Fruit fly (Drosophila melanogaster) whole organism, embryonic: Measurements from ENCODE around the gene meso18E.

ENCODE experiments used
- Atf6 ChIP-seq: fragments of 200-800 bp; sonication (Bioruptor generic); IDR thresholded peaks from 2 replicates; pipeline ENCODE4 v1.3.6; 2022; ENCODE audit warnings: missing biosample characterization, missing genetic modification characterization
- CG10267 ChIP-seq: fragments of 200-800 bp; sonication (Bioruptor generic); optimal IDR thresholded peaks from 2 replicates; lab custom pipeline; 2018; ENCODE audit warnings: missing biosample characterization, mild to moderate bottlenecking, missing genetic modification characterization, moderate library complexity
- CG10366 ChIP-seq: fragments of 200-800 bp; sonication (Bioruptor generic); IDR thresholded peaks from 2 replicates; pipeline ENCODE4 v1.3.6; 2022; ENCODE audit warnings: missing biosample characterization, missing genetic modification characterization
- CG10543 ChIP-seq: fragments of 200-800 bp; sonication (Bioruptor generic); optimal IDR thresholded peaks from 3 replicates; lab custom pipeline; 2017; ENCODE audit warnings: missing biosample characterization, mild to moderate bottlenecking, missing genetic modification characterization, moderate library complexity
- CG12071 ChIP-seq: fragments of 200-800 bp; sonication (Bioruptor generic); optimal IDR thresholded peaks from 3 replicates; lab custom pipeline; 2018; ENCODE audit warnings: missing biosample characterization, mild to moderate bottlenecking, missing genetic modification characterization
- CG12219 ChIP-seq: fragments of 200-800 bp; sonication (Bioruptor generic); optimal IDR thresholded peaks from 3 replicates; lab custom pipeline; 2018; ENCODE audit warnings: missing biosample characterization, mild to moderate bottlenecking, missing genetic modification characterization
- CG13424 ChIP-seq: fragments of 200-800 bp; sonication (Bioruptor generic); optimal IDR thresholded peaks from 2 replicates; lab custom pipeline; 2019; ENCODE audit warnings: missing biosample characterization, mild to moderate bottlenecking, missing genetic modification characterization, moderate library complexity
- CG14050 ChIP-seq: fragments of 200-800 bp; sonication (Bioruptor generic); IDR thresholded peaks from 3 replicates; pipeline ENCODE4 v1.3.6; 2022; ENCODE audit warnings: missing biosample characterization, missing genetic modification characterization
- CG14667 ChIP-seq: fragments of 200-800 bp; sonication (Bioruptor generic); IDR thresholded peaks from 2 replicates; pipeline ENCODE4 v1.3.6; 2022; ENCODE audit warnings: missing biosample characterization, missing genetic modification characterization
- CG14710 ChIP-seq: fragments of 200-800 bp; sonication (Bioruptor generic); optimal IDR thresholded peaks from 3 replicates; lab custom pipeline; 2019; ENCODE audit warnings: missing biosample characterization, mild to moderate bottlenecking, missing genetic modification characterization, moderate library complexity
- CG1529 ChIP-seq: fragments of 200-800 bp; sonication (Bioruptor generic); optimal IDR thresholded peaks from 3 replicates; lab custom pipeline; 2018; ENCODE audit warnings: missing biosample characterization, missing genetic modification characterization
- CG15601 ChIP-seq: fragments of 200-800 bp; sonication (Bioruptor generic); optimal IDR thresholded peaks from 3 replicates; lab custom pipeline; 2019; ENCODE audit warnings: missing biosample characterization, mild to moderate bottlenecking, missing genetic modification characterization, moderate library complexity
- CG17802 ChIP-seq: fragments of 200-800 bp; sonication (Bioruptor generic); optimal IDR thresholded peaks from 2 replicates; lab custom pipeline; 2018; ENCODE audit warnings: missing biosample characterization, mild to moderate bottlenecking, missing genetic modification characterization, moderate library complexity
- CG18476 ChIP-seq: fragments of 200-800 bp; sonication (Bioruptor generic); optimal IDR thresholded peaks from 2 replicates; lab custom pipeline; 2016; ENCODE audit warnings: missing biosample characterization, mild to moderate bottlenecking, missing genetic modification characterization
- CG2202 ChIP-seq: fragments of 200-800 bp; sonication (Bioruptor generic); optimal IDR thresholded peaks from 2 replicates; lab custom pipeline; 2018; ENCODE audit warnings: missing biosample characterization, mild to moderate bottlenecking, missing genetic modification characterization
- CG2889 ChIP-seq: fragments of 200-800 bp; sonication (Bioruptor generic); IDR thresholded peaks from 3 replicates; pipeline ENCODE4 v1.3.6; 2022; ENCODE audit warnings: missing biosample characterization, missing genetic modification characterization
- CG32532 ChIP-seq: fragments of 200-800 bp; sonication (Bioruptor generic); IDR thresholded peaks from 2 replicates; pipeline ENCODE4 v1.3.6; 2022; ENCODE audit warnings: missing biosample characterization, missing genetic modification characterization
- CG34376 ChIP-seq: fragments of 200-800 bp; sonication (Bioruptor generic); optimal IDR thresholded peaks from 2 replicates; lab custom pipeline; 2018; ENCODE audit warnings: missing biosample characterization, mild to moderate bottlenecking, missing genetic modification characterization
- CG4820 ChIP-seq: fragments of 200-800 bp; sonication (Bioruptor generic); optimal IDR thresholded peaks from 3 replicates; lab custom pipeline; 2016; ENCODE audit warnings: missing biosample characterization, missing genetic modification characterization
- CG6791 ChIP-seq: fragments of 200-800 bp; sonication (Bioruptor generic); IDR thresholded peaks from 3 replicates; pipeline ENCODE4 v1.3.6; 2022; ENCODE audit warnings: missing biosample characterization, missing genetic modification characterization; ENCODE audit not compliant: partially characterized antibody
- CG7786 ChIP-seq: fragments of 200-800 bp; sonication (Bioruptor generic); optimal IDR thresholded peaks from 2 replicates; lab custom pipeline; 2016; ENCODE audit warnings: missing biosample characterization, missing genetic modification characterization
- CG9817 ChIP-seq: fragments of 200-800 bp; sonication (Bioruptor generic); optimal IDR thresholded peaks from 2 replicates; lab custom pipeline; 2018; ENCODE audit warnings: missing biosample characterization, mild to moderate bottlenecking, missing genetic modification characterization, moderate library complexity
- CoRest ChIP-seq: fragments of 200-800 bp; sonication (Bioruptor generic); optimal IDR thresholded peaks from 3 replicates; lab custom pipeline; 2018; ENCODE audit warnings: missing biosample characterization, mild to moderate bottlenecking, missing genetic modification characterization, moderate library complexity
- Dad ChIP-seq: fragments of 200-800 bp; sonication (Bioruptor generic); optimal IDR thresholded peaks from 3 replicates; lab custom pipeline; 2016; ENCODE audit warnings: missing biosample characterization, missing genetic modification characterization
- Dll ChIP-seq: fragments of 200-800 bp; sonication (Bioruptor generic); IDR thresholded peaks from 4 replicates; pipeline ENCODE4 v1.3.6; 2022; ENCODE audit warnings: missing biosample characterization, missing genetic modification characterization; ENCODE audit not compliant: partially characterized antibody
- Ets97D ChIP-seq: fragments of 200-800 bp; sonication (Bioruptor generic); optimal IDR thresholded peaks from 3 replicates; lab custom pipeline; 2016; ENCODE audit warnings: missing biosample characterization, missing genetic modification characterization
- Gug ChIP-seq: fragments of 200-800 bp; sonication (Bioruptor generic); IDR thresholded peaks from 4 replicates; pipeline ENCODE4 v1.3.6; 2022; ENCODE audit warnings: missing biosample characterization, missing genetic modification characterization
- MBD-R2 ChIP-seq: fragments of 200-800 bp; sonication (Bioruptor generic); IDR thresholded peaks from 2 replicates; pipeline ENCODE4 v1.3.6; 2022; ENCODE audit warnings: missing biosample characterization, missing genetic modification characterization
- Mad ChIP-seq: fragments of 200-800 bp; sonication (Bioruptor generic); optimal IDR thresholded peaks from 2 replicates; lab custom pipeline; 2016; ENCODE audit warnings: missing biosample characterization, missing genetic modification characterization
- Max ChIP-seq: fragments of 200-800 bp; sonication (Bioruptor generic); optimal IDR thresholded peaks from 2 replicates; lab custom pipeline; 2016; ENCODE audit warnings: missing biosample characterization, mild to moderate bottlenecking, missing genetic modification characterization
- Med ChIP-seq: fragments of 200-800 bp; sonication (Bioruptor generic); peaks from one replicate; lab custom pipeline; 2016; ENCODE audit warnings: missing biosample characterization, missing genetic modification characterization, mild to moderate bottlenecking, inconsistent platforms, moderate library complexity
- Rfx ChIP-seq: fragments of 200-800 bp; sonication (Bioruptor generic); IDR thresholded peaks from 2 replicates; pipeline ENCODE4 v1.3.6; 2022; ENCODE audit warnings: missing biosample characterization, missing genetic modification characterization
- Trl ChIP-seq, 3 experiments: fragments of >200 bp in 2 of 3; fragments of 200-800 bp in 1 of 3; sonication (Bioruptor generic) in 1 of 3; optimal IDR thresholded peaks; 2 replicates in 1 of 3; 3 replicates in 2 of 3; lab custom pipeline; 2016 to 2017; ENCODE audit warnings: missing biosample characterization in 1 of 3, missing genetic modification characterization in 1 of 3
- aop ChIP-seq: fragments of 200-800 bp; sonication (Bioruptor generic); IDR thresholded peaks from 2 replicates; pipeline ENCODE4 v1.3.6; 2022; ENCODE audit warnings: missing biosample characterization, missing genetic modification characterization
- cas ChIP-seq: fragments of 200-800 bp; sonication (Bioruptor generic); IDR thresholded peaks from 2 replicates; pipeline ENCODE4 v1.3.6; 2022; ENCODE audit warnings: missing biosample characterization, missing genetic modification characterization
- chif ChIP-seq, 2 experiments: fragments of 200-800 bp; sonication (Bioruptor generic); optimal IDR thresholded peaks; 3 replicates each; lab custom pipeline; 2016; ENCODE audit warnings: missing biosample characterization in 2 of 2, missing genetic modification characterization in 2 of 2
- dpn ChIP-seq, 2 experiments: fragments of 200-800 bp; sonication (Bioruptor generic); optimal IDR thresholded peaks; 3 replicates each; lab custom pipeline; 2016; ENCODE audit warnings: missing biosample characterization in 2 of 2, missing genetic modification characterization in 2 of 2
- dysf ChIP-seq: fragments of 200-800 bp; sonication (Bioruptor generic); IDR thresholded peaks from 3 replicates; pipeline ENCODE4 v1.3.6; 2022; ENCODE audit warnings: missing biosample characterization, missing genetic modification characterization
- ems ChIP-seq: fragments of 200-800 bp; sonication (Bioruptor generic); optimal IDR thresholded peaks from 3 replicates; lab custom pipeline; 2016; ENCODE audit warnings: missing biosample characterization, missing genetic modification characterization
- fd64A ChIP-seq: fragments of 200-800 bp; sonication (Bioruptor generic); optimal IDR thresholded peaks from 3 replicates; lab custom pipeline; 2018; ENCODE audit warnings: missing biosample characterization, mild to moderate bottlenecking, missing genetic modification characterization
- fru ChIP-seq: fragments of >200 bp; optimal IDR thresholded peaks from 2 replicates; lab custom pipeline; 2017
- gsb-n ChIP-seq: fragments of 200-800 bp; sonication (Bioruptor generic); optimal IDR thresholded peaks from 3 replicates; lab custom pipeline; 2018; ENCODE audit warnings: missing biosample characterization, mild to moderate bottlenecking, missing genetic modification characterization
- her ChIP-seq: fragments of 200-800 bp; sonication (Bioruptor generic); optimal IDR thresholded peaks from 2 replicates; lab custom pipeline; 2016; ENCODE audit warnings: missing biosample characterization, missing genetic modification characterization
- inv ChIP-seq: fragments of 200-800 bp; sonication (Bioruptor generic); IDR thresholded peaks from 2 replicates; pipeline ENCODE4 v1.3.6; 2022; ENCODE audit warnings: missing biosample characterization, missing genetic modification characterization; ENCODE audit not compliant: partially characterized antibody
- lov ChIP-seq, 2 experiments: fragments of 200-800 bp in 1 of 2; fragments of >200 bp in 1 of 2; sonication (Bioruptor generic) in 1 of 2; IDR thresholded peaks in 1 of 2; optimal IDR thresholded peaks in 1 of 2; 2 replicates in 1 of 2; 3 replicates in 1 of 2; pipeline versions ENCODE4 v1.3.6 to Lab custom; 2017 to 2022; ENCODE audit warnings: missing biosample characterization in 1 of 2, missing genetic modification characterization in 1 of 2
- ro ChIP-seq: fragments of 200-800 bp; sonication (Bioruptor generic); IDR thresholded peaks from 2 replicates; pipeline ENCODE4 v1.3.6; 2022; ENCODE audit warnings: missing biosample characterization, missing genetic modification characterization
- slou ChIP-seq: fragments of 200-800 bp; sonication (Bioruptor generic); optimal IDR thresholded peaks from 3 replicates; lab custom pipeline; 2016; ENCODE audit warnings: missing biosample characterization, missing genetic modification characterization
- sr ChIP-seq: fragments of 200-800 bp; sonication (Bioruptor generic); IDR thresholded peaks from 3 replicates; pipeline ENCODE4 v1.3.6; 2022; ENCODE audit warnings: missing biosample characterization, missing genetic modification characterization
- wek ChIP-seq: fragments of 200-800 bp; sonication (Bioruptor generic); optimal IDR thresholded peaks from 3 replicates; lab custom pipeline; 2018; ENCODE audit warnings: missing biosample characterization, mild to moderate bottlenecking, missing genetic modification characterization, moderate library complexity
- wor ChIP-seq: fragments of 200-800 bp; sonication (Bioruptor generic); IDR thresholded peaks from 2 replicates; pipeline ENCODE4 v1.3.6; 2022; ENCODE audit warnings: missing biosample characterization, missing genetic modification characterization
- zen ChIP-seq: fragments of 200-800 bp; sonication (Bioruptor generic); optimal IDR thresholded peaks from 3 replicates; lab custom pipeline; 2018; ENCODE audit warnings: missing biosample characterization, mild to moderate bottlenecking, missing genetic modification characterization, moderate library complexity

meso18E gene

dm6 chrX:19762167-19762566, 49.3 kb upstream of the meso18E start (continued):
- TF ChIP-seq her (GFP tag; lab: Kevin White, UChicago) (no peak), CG14667 (GFP tag; lab: Robert Waterston, UW) (no peak), CG2202 (tag; lab: Kevin White, UChicago) (no peak), CG9817 (tag; lab: Kevin White, UChicago) (no peak), chif (GFP tag; optimal IDR thresholded peaks at IDR 0.05; lab: Kevin White, UChicago) (no peak), CG34376 (GFP tag; lab: Kevin White, UChicago) (no peak), ems (GFP tag; lab: Kevin White, UChicago) (no peak), CG14710 (tag; lab: Kevin White, UChicago) (peak; percentile 42), aop (GFP tag; lab: Robert Waterston, UW) (no peak), CG12071 (no peak), gsb-n (tag; lab: Kevin White, UChicago) (no peak), CG1529 (no peak), CG18476 (GFP tag; lab: Kevin White, UChicago) (no peak), CG10267 (tag; lab: Kevin White, UChicago) (peak; percentile 97), Rfx (peak; percentile 28; the same call in 1 of the 2 replicates), CG10543 (GFP tag; lab: Kevin White, UChicago) (no peak), CG6791 (GFP tag; lab: Robert Waterston, UW) (peak; percentile 54; the same call in 1 of the 3 replicates), lov (optimal IDR thresholded peaks at IDR 0.05; lab: Kevin White, UChicago) (no peak), lov (GFP tag; IDR thresholded peaks at IDR 0.05; lab: Robert Waterston, UW) (no peak), MBD-R2 (GFP tag; lab: Robert Waterston, UW) (peak; percentile 50), Ets97D (GFP tag; lab: Kevin White, UChicago) (peak; percentile 64), CG2889 (GFP tag; lab: Robert Waterston, UW) (no peak), wor (GFP tag; lab: Robert Waterston, UW) (no peak), CG7786 (GFP tag; lab: Kevin White, UChicago) (no peak), wek (GFP tag; lab: Kevin White, UChicago) (no peak), Dad (GFP tag; lab: Kevin White, UChicago) (peak; percentile 9), Dll (GFP tag; lab: Robert Waterston, UW) (peak; percentile 45; the same call in 2 of the 4 replicates), zen (tag; lab: Kevin White, UChicago) (no peak), CG12219 (GFP tag; lab: Kevin White, UChicago) (no peak), CG14050 (no peak), cas (GFP tag; lab: Robert Waterston, UW) (no peak), Med (GFP tag; lab: Kevin White, UChicago) (peak; percentile 86), dysf (GFP tag; lab: Robert Waterston, UW) (no peak), CG4820 (GFP tag; lab: Kevin White, UChicago) (no peak), inv (GFP tag; lab: Robert Waterston, UW) (peak; percentile 39; the same call in 1 of the 2 replicates), fru (no peak), CG17802 (tag; lab: Kevin White, UChicago) (no peak), CG32532 (GFP tag; lab: Robert Waterston, UW) (no peak), sr (GFP tag; lab: Robert Waterston, UW) (no peak), Max (no peak), slou (no peak), CG10366 (GFP tag; lab: Robert Waterston, UW) (no peak), Trl (optimal IDR thresholded peaks at IDR 0.05; lab: Kevin White, UChicago) (no peak), Trl (GFP tag; optimal IDR thresholded peaks at IDR 0.05; lab: Kevin White, UChicago) (no peak), Gug (GFP tag; lab: Robert Waterston, UW) (no peak), ro (GFP tag; lab: Robert Waterston, UW) (no peak), CG13424 (tag; lab: Kevin White, UChicago) (no peak), dpn (GFP tag; optimal IDR thresholded peaks at IDR 0.05; lab: Kevin White, UChicago) (peak in 1 of 2 experiments; percentile 2), fd64A (GFP tag; lab: Kevin White, UChicago) (no peak), CoRest (tag; lab: Kevin White, UChicago) (peak; percentile 35), CG15601 (no peak), Atf6 (no peak), Mad (GFP tag; lab: Kevin White, UChicago) (no peak)
